Fruit fly (Drosophila melanogaster): ENCODE measurements around the gene x16.

The x16 gene

dm6 chr2L:6919850-6920660 lies at the start of gene x16:
Gene x16 (minus strand): TSS chr2L:6920210.
- TF ChIP-seq row (GFP tag; IDR thresholded peaks at IDR 0.05): peak; percentile 34; the same call in 2 of the 3 replicates
- TF ChIP-seq CG16863 (GFP tag; optimal IDR thresholded peaks at IDR 0.05): no peak
- peak; percentile 18 for TF ChIP-seq CG12391 (tag; optimal IDR thresholded peaks at IDR 0.05)
- TF ChIP-seq bigmax (GFP tag; optimal IDR thresholded peaks at IDR 0.05): no peak
- peak; percentile 8 for TF ChIP-seq fu2 (GFP tag; optimal IDR thresholded peaks at IDR 0.05)
- peak; percentile 16 for TF ChIP-seq gsb-n (tag; optimal IDR thresholded peaks at IDR 0.05)
- no peak for TF ChIP-seq CG32772 (GFP tag; IDR thresholded peaks at IDR 0.05)
- peak; percentile 37 for TF ChIP-seq BEAF-32 (GFP tag; optimal IDR thresholded peaks at IDR 0.05)
- peak; percentile 11 for TF ChIP-seq CG2120 (GFP tag; optimal IDR thresholded peaks at IDR 0.05)
- TF ChIP-seq CG6254 (GFP tag; optimal IDR thresholded peaks at IDR 0.05): no peak
- TF ChIP-seq CG13424 (tag; optimal IDR thresholded peaks at IDR 0.05): no peak
- peak; percentile 56 for TF ChIP-seq pzg (GFP tag; optimal IDR thresholded peaks at IDR 0.05)
- TF ChIP-seq Eip74EF (GFP tag; optimal IDR thresholded peaks at IDR 0.05): no peak
- TF ChIP-seq tin (GFP tag; optimal IDR thresholded peaks at IDR 0.05): no peak
- no peak for TF ChIP-seq Fer1 (GFP tag; optimal IDR thresholded peaks at IDR 0.05)
- TF ChIP-seq gfzf (GFP tag; optimal IDR thresholded peaks at IDR 0.05): peak; percentile 85
- TF ChIP-seq btn (GFP tag; optimal IDR thresholded peaks at IDR 0.05): no peak
- no peak for TF ChIP-seq bab2 (GFP tag; optimal IDR thresholded peaks at IDR 0.05)
- TF ChIP-seq Dip3 (GFP tag; optimal IDR thresholded peaks at IDR 0.05): no peak
- TF ChIP-seq CG9932 (GFP tag; IDR thresholded peaks at IDR 0.05): peak; percentile 37; the same call in 1 of the 2 replicates
- TF ChIP-seq CG6791 (GFP tag; IDR thresholded peaks at IDR 0.05; ENCODE audit: partially characterized antibody): no peak
- TF ChIP-seq CG10654 (GFP tag; optimal IDR thresholded peaks at IDR 0.05): no peak
- TF ChIP-seq CG2129 (GFP tag; IDR thresholded peaks at IDR 0.05; ENCODE audit: partially characterized antibody): no peak
- no peak for TF ChIP-seq CG13123 (GFP tag; optimal IDR thresholded peaks at IDR 0.05)
- TF ChIP-seq Blimp-1 (GFP tag; optimal IDR thresholded peaks at IDR 0.05): no peak
- no peak for TF ChIP-seq CTCF (GFP tag; optimal IDR thresholded peaks at IDR 0.05)
- TF ChIP-seq ssp (GFP tag; IDR thresholded peaks at IDR 0.05): 0 out of 2 replicates have a peak, but pooled peaks have one; percentile 14
- no peak for TF ChIP-seq D19A (tag; optimal IDR thresholded peaks at IDR 0.05)
- TF ChIP-seq HLH54F (GFP tag; optimal IDR thresholded peaks at IDR 0.05): no peak
- peak; percentile 15 for TF ChIP-seq gem (tag; optimal IDR thresholded peaks at IDR 0.05)
- TF ChIP-seq CG31365 (tag; optimal IDR thresholded peaks at IDR 0.05): no peak
- TF ChIP-seq slp2 (GFP tag; optimal IDR thresholded peaks at IDR 0.05): no peak
- no peak for TF ChIP-seq CG10462 (GFP tag; optimal IDR thresholded peaks at IDR 0.05)
- peak; percentile 7 for TF ChIP-seq MESR4 (GFP tag; optimal IDR thresholded peaks at IDR 0.05)
- no peak for TF ChIP-seq CG7839 (tag; optimal IDR thresholded peaks at IDR 0.05)
- peak; percentile 51 for TF ChIP-seq Dp (GFP tag; optimal IDR thresholded peaks at IDR 0.05)
- TF ChIP-seq nmo (GFP tag; optimal IDR thresholded peaks at IDR 0.05): peak; percentile 30
- TF ChIP-seq CG3281 (GFP tag; optimal IDR thresholded peaks at IDR 0.05): no peak
- TF ChIP-seq ken (GFP tag; IDR thresholded peaks at IDR 0.05): no peak
- no peak for TF ChIP-seq CG15011 (GFP tag; optimal IDR thresholded peaks at IDR 0.05)
- no peak for TF ChIP-seq CG14860 (GFP tag; IDR thresholded peaks at IDR 0.05; ENCODE audit: partially characterized antibody)
- TF ChIP-seq Scr (GFP tag; IDR thresholded peaks at IDR 0.05; ENCODE audit: partially characterized antibody): no peak
- TF ChIP-seq run (tag; optimal IDR thresholded peaks at IDR 0.05): no peak
- TF ChIP-seq CG4617 (GFP tag; optimal IDR thresholded peaks at IDR 0.05; ENCODE audit: borderline replicate concordance): peak; percentile 45
- 0 out of 3 replicates have a peak, but pooled peaks have one; percentile 12 for TF ChIP-seq CG34422 (GFP tag; IDR thresholded peaks at IDR 0.05)
- TF ChIP-seq crol (GFP tag; IDR thresholded peaks at IDR 0.05): no peak
- 0 out of 2 replicates have a peak, but pooled peaks have one; percentile 10 for TF ChIP-seq sisA (GFP tag; IDR thresholded peaks at IDR 0.05)
- peak; percentile 50 for TF ChIP-seq CG14710 (tag; optimal IDR thresholded peaks at IDR 0.05)
- no peak for TF ChIP-seq CG2875 (GFP tag; optimal IDR thresholded peaks at IDR 0.05)

Measured in whole organism, embryonic.